In genomic region chr3L:12058293-12058842, dm6 we compare ENCODE assay signal across 2 fruit fly cellular contexts.
A peak's percentile ranks its signal among the peaks of the same experiment; 100 is the strongest.
TF ChIP-seq lines count a peak whose summit lies in the region.

No protein-coding gene starts in this region.

TF ChIP-seq in whole organism, embryonic, 481 proteins besides CTCF, POLR2A, EP300 and RAD21 (continued from another document):
- peak; percentile 48 for TF ChIP-seq Sox100B (GFP tag; optimal IDR thresholded peaks at IDR 0.05; lab: Kevin White, UChicago)
- peak; percentile 73 for TF ChIP-seq CG10979 (tag; optimal IDR thresholded peaks at IDR 0.05; lab: Kevin White, UChicago)
- TF ChIP-seq Sry-δ (GFP tag; optimal IDR thresholded peaks at IDR 0.05; lab: Kevin White, UChicago), result peak; percentile 18
- peak; percentile 14 for TF ChIP-seq kay (GFP tag; optimal IDR thresholded peaks at IDR 0.05; lab: Kevin White, UChicago)
- peak; percentile 55 for TF ChIP-seq CG14710 (tag; optimal IDR thresholded peaks at IDR 0.05; lab: Kevin White, UChicago)
- peak; percentile 0 for TF ChIP-seq CG8388 (GFP tag; optimal IDR thresholded peaks at IDR 0.05; lab: Kevin White, UChicago)
- TF ChIP-seq tin (GFP tag; optimal IDR thresholded peaks at IDR 0.05; lab: Kevin White, UChicago), result peak; percentile 35
- no peak for TF ChIP-seq ac (GFP tag; optimal IDR thresholded peaks at IDR 0.05; lab: Kevin White, UChicago)
TF ChIP-seq in whole organism, embryonic: peak in this region for 23.

TF ChIP-seq in whole organism, prepupa, 60 proteins besides CTCF, POLR2A, EP300 and RAD21 (continued from another document):
- TF ChIP-seq ss (GFP tag; optimal IDR thresholded peaks at IDR 0.05; lab: Kevin White, UChicago), result peak; percentile 60 to 65
- no peak for TF ChIP-seq CG6276 (GFP tag; optimal IDR thresholded peaks at IDR 0.05; lab: Kevin White, UChicago)
- TF ChIP-seq CG11762 (GFP tag; optimal IDR thresholded peaks at IDR 0.05; lab: Kevin White, UChicago; ENCODE audit: insufficient read depth), result peak; percentile 53
- peak; percentile 27 for TF ChIP-seq fd59A (GFP tag; optimal IDR thresholded peaks at IDR 0.05; lab: Kevin White, UChicago)
- peak; percentile 64 for TF ChIP-seq CG15336 (GFP tag; IDR thresholded peaks at IDR 0.05; lab: Robert Waterston, UW)
- peak; percentile 53 for TF ChIP-seq dac (GFP tag; optimal IDR thresholded peaks at IDR 0.05; lab: Kevin White, UChicago)
- no peak for TF ChIP-seq CG31627 (GFP tag; optimal IDR thresholded peaks at IDR 0.05; lab: Kevin White, UChicago)
- TF ChIP-seq esn (GFP tag; optimal IDR thresholded peaks at IDR 0.05; lab: Kevin White, UChicago), result peak; percentile 44
- TF ChIP-seq dsx (GFP tag; optimal IDR thresholded peaks at IDR 0.05; lab: Kevin White, UChicago; ENCODE audit: poor library complexity, severe bottlenecking), result peak; percentile 99
- TF ChIP-seq Gug (GFP tag; IDR thresholded peaks at IDR 0.05; lab: Robert Waterston, UW), result no peak
- peak; percentile 80 for TF ChIP-seq Ets96B (tag; optimal IDR thresholded peaks at IDR 0.05; lab: Kevin White, UChicago)
- TF ChIP-seq Sox14 (GFP tag; optimal IDR thresholded peaks at IDR 0.05; lab: Kevin White, UChicago), result peak; percentile 40
- TF ChIP-seq CG3032 (tag; optimal IDR thresholded peaks at IDR 0.05; lab: Kevin White, UChicago), result peak; percentile 39
- TF ChIP-seq CG9139 (GFP tag; optimal IDR thresholded peaks at IDR 0.05; lab: Kevin White, UChicago), result peak; percentile 21
- no peak for TF ChIP-seq Sox102F (GFP tag; optimal IDR thresholded peaks at IDR 0.05; lab: Kevin White, UChicago)
- peak; percentile 84 for TF ChIP-seq Eip75B (GFP tag; optimal IDR thresholded peaks at IDR 0.05; lab: Kevin White, UChicago)
- peak; percentile 67 for TF ChIP-seq CG1621 (tag; optimal IDR thresholded peaks at IDR 0.05; lab: Kevin White, UChicago)
- peak; percentile 85 for TF ChIP-seq CG10631 (GFP tag; optimal IDR thresholded peaks at IDR 0.05; lab: Kevin White, UChicago)
- TF ChIP-seq CG6808 (GFP tag; optimal IDR thresholded peaks at IDR 0.05; lab: Kevin White, UChicago), result peak; percentile 53
- TF ChIP-seq CG34406 (GFP tag; optimal IDR thresholded peaks at IDR 0.05; lab: Kevin White, UChicago), result no peak
- peak; percentile 26 for TF ChIP-seq CG4318 (GFP tag; optimal IDR thresholded peaks at IDR 0.05; lab: Kevin White, UChicago)
- peak; percentile 45 for TF ChIP-seq svp (GFP tag; lab: Kevin White, UChicago)
- TF ChIP-seq Blimp-1 (GFP tag; optimal IDR thresholded peaks at IDR 0.05; lab: Kevin White, UChicago), result no peak
- no peak for TF ChIP-seq Lpt (GFP tag; optimal IDR thresholded peaks at IDR 0.05; lab: Kevin White, UChicago)
- TF ChIP-seq spab (GFP tag; optimal IDR thresholded peaks at IDR 0.05; lab: Kevin White, UChicago), result peak; percentile 28
- TF ChIP-seq achi (GFP tag; optimal IDR thresholded peaks at IDR 0.05; lab: Kevin White, UChicago), result peak; percentile 10
- TF ChIP-seq CG8319 (GFP tag; optimal IDR thresholded peaks at IDR 0.05; lab: Kevin White, UChicago), result no peak
- no peak for TF ChIP-seq Met (GFP tag; optimal IDR thresholded peaks at IDR 0.05; lab: Kevin White, UChicago)
- peak; percentile 1 for TF ChIP-seq net (GFP tag; optimal IDR thresholded peaks at IDR 0.05; lab: Kevin White, UChicago)
- TF ChIP-seq Hr4 (GFP tag; optimal IDR thresholded peaks at IDR 0.05; lab: Kevin White, UChicago), result peak; percentile 16
- no peak for TF ChIP-seq Smox (GFP tag; optimal IDR thresholded peaks at IDR 0.05; lab: Kevin White, UChicago)
